Fruit fly (Drosophila melanogaster) whole organism, embryonic: Measurements from ENCODE around the gene Tbcd.

Experiments used
- B-H2 ChIP-seq: fragments of 200-800 bp; sonication (Bioruptor generic); optimal IDR thresholded peaks from 2 replicates; lab custom pipeline; 2018; ENCODE audit warnings: missing biosample characterization, mild to moderate bottlenecking, missing genetic modification characterization
- CG10321 ChIP-seq: fragments of 200-800 bp; sonication (Bioruptor generic); IDR thresholded peaks from 2 replicates; pipeline ENCODE4 v1.3.6; 2022; ENCODE audit warnings: missing biosample characterization, missing genetic modification characterization
- CG10654 ChIP-seq: fragments of 200-800 bp; sonication (Bioruptor generic); optimal IDR thresholded peaks from 2 replicates; lab custom pipeline; 2016; ENCODE audit warnings: missing biosample characterization, missing genetic modification characterization
- CG10959 ChIP-seq: fragments of 200-800 bp; sonication (Bioruptor generic); IDR thresholded peaks from 2 replicates; pipeline ENCODE4 v1.3.6; 2022; ENCODE audit warnings: missing biosample characterization, missing genetic modification characterization
- CG11456 ChIP-seq: fragments of 200-800 bp; sonication (Bioruptor generic); IDR thresholded peaks from 3 replicates; pipeline ENCODE4 v1.3.6; 2022; ENCODE audit warnings: missing biosample characterization, missing genetic modification characterization
- CG12236 ChIP-seq: fragments of 200-800 bp; sonication (Bioruptor generic); optimal IDR thresholded peaks from 2 replicates; lab custom pipeline; 2016; ENCODE audit warnings: missing biosample characterization, missing genetic modification characterization
- CG12391 ChIP-seq: fragments of 200-800 bp; sonication (Bioruptor generic); optimal IDR thresholded peaks from 3 replicates; lab custom pipeline; 2018; ENCODE audit warnings: missing biosample characterization, mild to moderate bottlenecking, missing genetic modification characterization, moderate library complexity
- CG14965 ChIP-seq: fragments of 200-800 bp; sonication (Bioruptor generic); optimal IDR thresholded peaks from 2 replicates; lab custom pipeline; 2016; ENCODE audit warnings: missing biosample characterization, missing genetic modification characterization, borderline replicate concordance
- CG15073 ChIP-seq: fragments of 200-800 bp; sonication (Bioruptor generic); optimal IDR thresholded peaks from 2 replicates; lab custom pipeline; 2016; ENCODE audit warnings: missing biosample characterization, missing genetic modification characterization
- CG15601 ChIP-seq: fragments of 200-800 bp; sonication (Bioruptor generic); optimal IDR thresholded peaks from 3 replicates; lab custom pipeline; 2019; ENCODE audit warnings: missing biosample characterization, mild to moderate bottlenecking, missing genetic modification characterization, moderate library complexity
- CG1602 ChIP-seq: fragments of 200-800 bp; sonication (Bioruptor generic); optimal IDR thresholded peaks from 3 replicates; lab custom pipeline; 2016; ENCODE audit warnings: missing biosample characterization, missing genetic modification characterization
- CG17612 ChIP-seq: fragments of 200-800 bp; sonication (Bioruptor generic); IDR thresholded peaks from 2 replicates; pipeline ENCODE4 v1.3.6; 2022; ENCODE audit warnings: missing biosample characterization, missing genetic modification characterization
- CG17912 ChIP-seq: fragments of 200-800 bp; sonication (Bioruptor generic); optimal IDR thresholded peaks from 2 replicates; lab custom pipeline; 2018; ENCODE audit warnings: missing biosample characterization, mild to moderate bottlenecking, missing genetic modification characterization
- CG30431 ChIP-seq: fragments of 200-800 bp; sonication (Bioruptor generic); optimal IDR thresholded peaks from 2 replicates; lab custom pipeline; 2017; ENCODE audit warnings: missing biosample characterization, missing genetic modification characterization
- CG31224 ChIP-seq: fragments of 200-800 bp; sonication (Bioruptor generic); IDR thresholded peaks from 2 replicates; pipeline ENCODE4 v1.3.6; 2022; ENCODE audit warnings: missing biosample characterization, missing genetic modification characterization
- CG34376 ChIP-seq: fragments of 200-800 bp; sonication (Bioruptor generic); optimal IDR thresholded peaks from 2 replicates; lab custom pipeline; 2018; ENCODE audit warnings: missing biosample characterization, mild to moderate bottlenecking, missing genetic modification characterization
- CkIIα-i1 ChIP-seq: fragments of 200-800 bp; sonication (Bioruptor generic); IDR thresholded peaks from 2 replicates; pipeline ENCODE4 v1.3.6; 2022; ENCODE audit warnings: missing biosample characterization, missing genetic modification characterization
- Dll ChIP-seq: fragments of 200-800 bp; sonication (Bioruptor generic); IDR thresholded peaks from 4 replicates; pipeline ENCODE4 v1.3.6; 2022; ENCODE audit warnings: missing biosample characterization, missing genetic modification characterization; ENCODE audit not compliant: partially characterized antibody
- Drgx ChIP-seq: fragments of 200-800 bp; sonication (Bioruptor generic); IDR thresholded peaks from 2 replicates; pipeline ENCODE4 v1.3.6; 2022; ENCODE audit warnings: missing biosample characterization, missing genetic modification characterization
- Ets65A ChIP-seq: fragments of 200-800 bp; sonication (Bioruptor generic); peaks from one replicate; lab custom pipeline; 2016; ENCODE audit warnings: missing biosample characterization, missing genetic modification characterization
- HLH4C ChIP-seq: fragments of 200-800 bp; sonication (Bioruptor generic); IDR thresholded peaks from 3 replicates; pipeline ENCODE4 v1.3.6; 2022; ENCODE audit warnings: missing biosample characterization, missing genetic modification characterization; ENCODE audit not compliant: partially characterized antibody
- Hey ChIP-seq: fragments of 200-800 bp; sonication (Bioruptor generic); optimal IDR thresholded peaks from 3 replicates; lab custom pipeline; 2018; ENCODE audit warnings: missing biosample characterization, mild to moderate bottlenecking, missing genetic modification characterization
- HmgD ChIP-seq: fragments of 200-800 bp; sonication (Bioruptor generic); optimal IDR thresholded peaks from 3 replicates; lab custom pipeline; 2016; ENCODE audit warnings: missing biosample characterization, missing genetic modification characterization
- Lim3 ChIP-seq: fragments of 200-800 bp; sonication (Bioruptor generic); IDR thresholded peaks from 2 replicates; pipeline ENCODE4 v1.3.6; 2022; ENCODE audit warnings: missing biosample characterization, missing genetic modification characterization
- Opbp ChIP-seq: fragments of 200-800 bp; sonication (Bioruptor generic); IDR thresholded peaks from 3 replicates; pipeline ENCODE4 v1.3.6; 2022; ENCODE audit warnings: missing biosample characterization, missing genetic modification characterization; ENCODE audit not compliant: partially characterized antibody
- Pdp1 ChIP-seq, 2 experiments: fragments of 200-800 bp; sonication (Bioruptor generic); optimal IDR thresholded peaks; 3 replicates each; lab custom pipeline; 2016; ENCODE audit warnings: missing biosample characterization in 2 of 2, missing genetic modification characterization in 2 of 2, mild to moderate bottlenecking in 1 of 2, moderate library complexity in 1 of 2
- Sin3A ChIP-seq: fragments of >200 bp; optimal IDR thresholded peaks from 2 replicates; lab custom pipeline; 2018
- Sry-β ChIP-seq: fragments of 200-800 bp; sonication (Bioruptor generic); optimal IDR thresholded peaks from 2 replicates; lab custom pipeline; 2018; ENCODE audit warnings: missing biosample characterization, mild to moderate bottlenecking, missing genetic modification characterization, moderate library complexity
- Usf ChIP-seq: fragments of 200-800 bp; sonication (Bioruptor generic); optimal IDR thresholded peaks from 2 replicates; lab custom pipeline; 2017; ENCODE audit warnings: missing genotype, missing biosample characterization, missing genetic modification characterization
- Vsx1 ChIP-seq: fragments of 200-800 bp; sonication (Bioruptor generic); optimal IDR thresholded peaks from 2 replicates; lab custom pipeline; 2017; ENCODE audit warnings: missing biosample characterization, mild to moderate bottlenecking, missing genetic modification characterization, missing genetic modification reagents
- ab ChIP-seq: fragments of 200-800 bp; sonication (Bioruptor generic); optimal IDR thresholded peaks from 2 replicates; lab custom pipeline; 2016; ENCODE audit warnings: missing biosample characterization, missing genetic modification characterization
- abd-A ChIP-seq: fragments of 200-800 bp; sonication (Bioruptor generic); optimal IDR thresholded peaks from 3 replicates; lab custom pipeline; 2019; ENCODE audit warnings: missing biosample characterization, mild to moderate bottlenecking, missing genetic modification characterization, moderate library complexity
- aop ChIP-seq: fragments of 200-800 bp; sonication (Bioruptor generic); IDR thresholded peaks from 2 replicates; pipeline ENCODE4 v1.3.6; 2022; ENCODE audit warnings: missing biosample characterization, missing genetic modification characterization
- az2 ChIP-seq: fragments of 200-800 bp; sonication (Bioruptor generic); optimal IDR thresholded peaks from 3 replicates; lab custom pipeline; 2016; ENCODE audit warnings: missing biosample characterization, missing genetic modification characterization
- bsh ChIP-seq, 2 experiments: fragments of 200-800 bp; sonication (Bioruptor generic); optimal IDR thresholded peaks; 2 replicates each; lab custom pipeline; 2017 to 2018; ENCODE audit warnings: mild to moderate bottlenecking in 2 of 2, missing biosample characterization in 2 of 2, missing genetic modification characterization in 2 of 2, moderate library complexity in 1 of 2
- dmrt99B ChIP-seq: fragments of 200-800 bp; sonication (Bioruptor generic); optimal IDR thresholded peaks from 2 replicates; lab custom pipeline; 2018; ENCODE audit warnings: missing biosample characterization, mild to moderate bottlenecking, missing genetic modification characterization, moderate library complexity
- eve ChIP-seq, 2 experiments: fragments of >200 bp; optimal IDR thresholded peaks; 2 replicates each; lab custom pipeline; 2017; ENCODE audit warnings: missing biosample characterization in 2 of 2, missing genetic modification characterization in 2 of 2
- inv ChIP-seq: fragments of 200-800 bp; sonication (Bioruptor generic); IDR thresholded peaks from 2 replicates; pipeline ENCODE4 v1.3.6; 2022; ENCODE audit warnings: missing biosample characterization, missing genetic modification characterization; ENCODE audit not compliant: partially characterized antibody
- jing ChIP-seq: fragments of 200-800 bp; sonication (Bioruptor generic); optimal IDR thresholded peaks from 2 replicates; lab custom pipeline; 2018; ENCODE audit warnings: missing biosample characterization, mild to moderate bottlenecking, missing genetic modification characterization
- pho ChIP-seq: fragments of 200-800 bp; sonication (Bioruptor generic); optimal IDR thresholded peaks from 2 replicates; lab custom pipeline; 2016; ENCODE audit warnings: missing biosample characterization, missing genetic modification characterization
- pita ChIP-seq: fragments of 200-800 bp; sonication (Bioruptor generic); optimal IDR thresholded peaks from 2 replicates; lab custom pipeline; 2017; ENCODE audit warnings: missing biosample characterization, mild to moderate bottlenecking, missing genetic modification characterization
- run ChIP-seq: fragments of 200-800 bp; sonication (Bioruptor generic); optimal IDR thresholded peaks from 3 replicates; lab custom pipeline; 2018; ENCODE audit warnings: missing biosample characterization, mild to moderate bottlenecking, missing genetic modification characterization
- sens ChIP-seq: fragments of 200-800 bp; sonication (Bioruptor generic); peaks from one replicate; lab custom pipeline; 2016; ENCODE audit warnings: missing biosample characterization, missing genetic modification characterization
- slbo ChIP-seq: fragments of 200-800 bp; sonication (Bioruptor generic); IDR thresholded peaks from 2 replicates; pipeline ENCODE4 v1.3.6; 2022; ENCODE audit warnings: missing biosample characterization, missing genetic modification characterization
- tio ChIP-seq: fragments of 200-800 bp; sonication (Bioruptor generic); optimal IDR thresholded peaks from 2 replicates; lab custom pipeline; 2017; ENCODE audit warnings: missing biosample characterization, missing genetic modification characterization, inconsistent platforms
- usp ChIP-seq: fragments of >200 bp; optimal IDR thresholded peaks from 2 replicates; lab custom pipeline; 2017; ENCODE audit warnings: missing biosample characterization, missing genetic modification characterization
- yki ChIP-seq: fragments of >200 bp; optimal IDR thresholded peaks from 3 replicates; lab custom pipeline; 2018

Gene Tbcd

dm6 chr2L:2184129-2184528, 36.8 kb downstream of the Tbcd start:
- TF ChIP-seq sens (peak; percentile 61), Usf (no peak), CG11456 (GFP tag; lab: Robert Waterston, UW) (0 out of 3 replicates have a peak, but pooled peaks have one; percentile 11), Drgx (GFP tag; lab: Robert Waterston, UW) (peak; percentile 16; the same call in 1 of the 2 replicates), CG14965 (GFP tag; lab: Kevin White, UChicago) (no peak), CG12236 (GFP tag; lab: Kevin White, UChicago) (no peak), Pdp1 (GFP tag; optimal IDR thresholded peaks at IDR 0.05; lab: Kevin White, UChicago) (peak in 1 of 2 experiments; percentile 86)

dm6 chr2L:2184659-2185058, 37.3 kb downstream of the Tbcd start:
- no peak for TF ChIP-seq Sin3A (lab: Kevin White, UChicago)
- no peak for TF ChIP-seq Lim3 (GFP tag; lab: Robert Waterston, UW)
- TF ChIP-seq slbo (GFP tag; lab: Robert Waterston, UW), result no peak
- no peak for TF ChIP-seq Sry-β (GFP tag; lab: Kevin White, UChicago)
- peak; percentile 59; the same call in 1 of the 2 replicates for TF ChIP-seq Drgx (GFP tag; lab: Robert Waterston, UW)
- TF ChIP-seq CG34376 (GFP tag; lab: Kevin White, UChicago), result no peak
- TF ChIP-seq abd-A (tag; lab: Kevin White, UChicago), result no peak
- TF ChIP-seq CG17912 (GFP tag; lab: Kevin White, UChicago), result no peak
- peak; percentile 22 for TF ChIP-seq Ets65A (GFP tag; lab: Kevin White, UChicago)

- peak; percentile 36 for TF ChIP-seq sens
- no peak for TF ChIP-seq inv
- TF ChIP-seq pho (GFP tag; lab: Kevin White, UChicago), result no peak
- TF ChIP-seq Vsx1, result no peak
- TF ChIP-seq Opbp, result no peak
- TF ChIP-seq dmrt99B (tag; lab: Kevin White, UChicago), result no peak
These were observed 38.1 kb downstream of the Tbcd start for dm6 chr2L:2185373-2185772.

- TF ChIP-seq Dll (GFP tag; lab: Robert Waterston, UW) (no peak), ab (no peak), CG10654 (GFP tag; lab: Kevin White, UChicago) (no peak), eve (GFP tag; optimal IDR thresholded peaks at IDR 0.05; lab: Kevin White, UChicago) (peak in 1 of 2 experiments; percentile 37), Vsx1 (no peak), bsh (GFP tag; optimal IDR thresholded peaks at IDR 0.05; lab: Kevin White, UChicago) (no peak), yki (lab: Kevin White, UChicago) (no peak), run (tag; lab: Kevin White, UChicago) (no peak), CG30431 (GFP tag; lab: Kevin White, UChicago) (no peak), CG34376 (GFP tag; lab: Kevin White, UChicago) (no peak), HmgD (GFP tag; lab: Kevin White, UChicago) (no peak), CG15073 (GFP tag; lab: Kevin White, UChicago) (no peak), CkIIα-i1 (no peak), aop (0 out of 2 replicates have a peak, but pooled peaks have one; percentile 6), Hey (peak; percentile 20), HLH4C (no peak), CG1602 (GFP tag; lab: Kevin White, UChicago) (no peak), az2 (GFP tag; lab: Kevin White, UChicago) (no peak), CG10321 (GFP tag; lab: Robert Waterston, UW) (no peak), usp (GFP tag; lab: Kevin White, UChicago) (no peak), CG15601 (no peak), pita (no peak), CG17912 (GFP tag; lab: Kevin White, UChicago) (no peak), CG31224 (GFP tag; lab: Robert Waterston, UW) (peak; percentile 94), B-H2 (GFP tag; lab: Kevin White, UChicago) (no peak), CG17612 (GFP tag; lab: Robert Waterston, UW) (no peak), CG12391 (tag; lab: Kevin White, UChicago) (no peak), CG10959 (GFP tag; lab: Robert Waterston, UW) (peak; percentile 8; the same call in 1 of the 2 replicates), abd-A (tag; lab: Kevin White, UChicago) (no peak), jing (no peak), tio (GFP tag; lab: Kevin White, UChicago) (no peak)
These were observed 40.1 kb downstream of the Tbcd start for dm6 chr2L:2187411-2187810.
